Worm (Caenorhabditis elegans) whole organism, midembryonic: ENCODE results near the gene col-114.

Experiments used
- T22C8.4 ChIP-seq: fragments of 200-800 bp; sonication (Bioruptor generic); IDR thresholded peaks from 2 replicates; pipeline ENCODE4 v1.3.6; 2022; ENCODE audit warnings: missing genetic modification characterization, missing compliant biosample characterization
- cog-1 ChIP-seq: sonication (generic microtip); optimal IDR thresholded peaks from 2 replicates; lab custom pipeline; 2016; ENCODE audit warnings: missing genetic modification characterization, missing compliant biosample characterization
- flt-1 ChIP-seq: fragments of 200-800 bp; sonication (Bioruptor generic); IDR thresholded peaks from 2 replicates; pipeline ENCODE4 v1.3.6; 2022; ENCODE audit warnings: missing genetic modification characterization, missing compliant biosample characterization
- klf-2 ChIP-seq: fragments of 200-800 bp; sonication (Bioruptor generic); conservative IDR thresholded peaks from 2 replicates; pipeline ENCODE4 v1.3.6; 2022; ENCODE audit warnings: missing genetic modification reagents, missing genetic modification characterization, missing compliant biosample characterization
- ref-1 ChIP-seq: fragments of 200-800 bp; sonication (Bioruptor generic); conservative IDR thresholded peaks from 2 replicates; pipeline ENCODE4 v1.3.6; 2022; ENCODE audit warnings: missing genetic modification reagents, missing genetic modification characterization, missing compliant biosample characterization
- ztf-29 ChIP-seq: fragments of 200-800 bp; sonication (Bioruptor generic); IDR thresholded peaks from 2 replicates; pipeline ENCODE4 v1.3.6; 2022; ENCODE audit warnings: missing genetic modification reagents, missing genetic modification characterization, missing compliant biosample characterization

DNA sequence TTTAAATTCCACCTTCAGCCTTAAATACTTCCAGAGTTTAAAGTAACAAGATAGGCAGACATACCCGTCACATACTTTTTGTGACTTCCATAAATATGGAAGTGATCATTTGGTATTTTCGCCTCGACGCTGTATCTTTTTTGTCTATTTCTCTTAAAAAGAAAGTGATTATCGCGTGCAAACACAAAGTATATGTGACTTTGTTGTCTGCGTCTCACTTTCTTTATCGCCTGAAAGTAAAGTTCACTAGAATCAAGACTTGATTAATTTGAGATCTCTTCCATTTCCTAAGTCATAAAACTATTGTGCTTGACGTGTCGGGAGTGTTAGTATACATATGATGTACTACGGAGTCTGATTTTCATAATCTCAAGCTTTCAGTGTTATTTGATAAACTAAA lies 11.8 kb upstream of the col-114 start, which contains the start of gene C06E4.6:
- TF ChIP-seq klf-2 (GFP tag; lab: Robert Waterston, UW) (no peak), T22C8.4 (GFP tag; lab: Robert Waterston, UW) (no peak), flt-1 (GFP tag; lab: Robert Waterston, UW) (no peak), ref-1 (GFP tag; lab: Robert Waterston, UW) (no peak), cog-1 (no peak), ztf-29 (no peak)
